Worm (Caenorhabditis elegans): ENCODE data around the gene tag-234.
"Not testable (repeated sequence)": the region's sequence is repeated elsewhere in the genome, so short reads cannot be mapped to it uniquely, and the experiment has no call there.

ce11 chrII:5876511-5876910 is 12.5 kb downstream of the tag-234 start, which contains the start of gene F55C12.2:
- not testable (repeated sequence) for TF ChIP-seq flt-1, T22C8.4 (GFP tag; IDR thresholded peaks at IDR 0.05)
